Worm (Caenorhabditis elegans) whole organism, L4/young adult: ENCODE data around the gene cest-7.

Experiments
- W03F9.2 ChIP-seq: fragments of 150-350 bp; optimal IDR thresholded peaks from 2 replicates; lab custom pipeline; 2014; ENCODE audit warnings: missing biosample characterization, missing genetic modification characterization
- dao-5 ChIP-seq: sonication (generic microtip); optimal IDR thresholded peaks from 2 replicates; lab custom pipeline; 2016; ENCODE audit warnings: missing genotype, missing genetic modification characterization, moderate library complexity, missing compliant biosample characterization
- him-1 ChIP-seq: sonication (generic microtip); optimal IDR thresholded peaks from 2 replicates; lab custom pipeline; 2016; ENCODE audit warnings: missing genotype, missing genetic modification reagents, missing genetic modification characterization, missing compliant biosample characterization

DNA sequence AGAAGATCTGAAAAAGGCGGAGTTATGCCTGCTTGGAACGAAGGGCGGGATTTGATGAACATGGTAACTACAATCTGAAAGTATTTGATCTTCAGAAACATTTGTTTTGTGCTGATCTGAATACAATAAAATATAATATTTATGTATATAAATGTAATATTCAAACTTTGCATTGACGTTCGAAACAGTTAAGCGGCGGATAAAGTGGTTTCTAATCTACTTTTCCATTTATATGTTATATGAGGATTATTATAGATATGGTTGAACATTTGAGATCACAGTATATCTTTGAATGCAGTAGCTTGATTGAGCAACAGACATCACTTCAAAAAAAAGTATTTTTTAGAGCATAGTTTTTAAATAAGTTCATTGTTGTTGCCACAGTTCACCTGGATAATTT is 44.1 kb downstream of the cest-7 start, which contains the start of gene H19J13.2:
- no peak for TF ChIP-seq dao-5 (tag; lab: Kevin White, UChicago)
- no peak for TF ChIP-seq W03F9.2 (tag; lab: Kevin White, UChicago)
- no peak for TF ChIP-seq him-1 (tag; lab: Kevin White, UChicago)
